Worm (Caenorhabditis elegans) whole organism, late embryonic: ENCODE measurements around the gene srj-40.

Source experiments
- K02D7.2 ChIP-seq: sonication (generic microtip); optimal IDR thresholded peaks from 2 replicates; lab custom pipeline; 2017; ENCODE audit warnings: mild to moderate bottlenecking, missing genetic modification characterization, missing compliant biosample characterization
- K09A11.1 ChIP-seq: sonication (generic microtip); optimal IDR thresholded peaks from 2 replicates; lab custom pipeline; 2017; ENCODE audit warnings: antibody characterized with exemption, mild to moderate bottlenecking, missing genetic modification characterization, missing compliant biosample characterization; ENCODE audit not compliant: insufficient read depth
- Y22D7AL.16 ChIP-seq: sonication (generic microtip); optimal IDR thresholded peaks from 2 replicates; lab custom pipeline; 2016; ENCODE audit warnings: missing genetic modification characterization, missing compliant biosample characterization
- ahr-1 ChIP-seq: sonication (generic microtip); optimal IDR thresholded peaks from 2 replicates; lab custom pipeline; 2016; ENCODE audit warnings: missing genetic modification characterization, missing compliant biosample characterization
- ama-1 ChIP-seq: fragments of 150-350 bp; optimal IDR thresholded peaks from 2 replicates; lab custom pipeline; 2014
- ceh-14 ChIP-seq: sonication (generic microtip); optimal IDR thresholded peaks from 2 replicates; lab custom pipeline; 2016; ENCODE audit warnings: missing genotype, missing genetic modification characterization, missing compliant biosample characterization
- ceh-18 ChIP-seq: sonication (generic microtip); optimal IDR thresholded peaks from 2 replicates; lab custom pipeline; 2016; ENCODE audit warnings: missing genetic modification characterization, missing compliant biosample characterization
- ceh-19 ChIP-seq: fragments of 200-800 bp; sonication (Bioruptor generic); optimal IDR thresholded peaks from 2 replicates; lab custom pipeline; 2018; ENCODE audit warnings: mild to moderate bottlenecking, missing genetic modification characterization, missing compliant biosample characterization
- ceh-30 ChIP-seq: fragments of 150-350 bp; optimal IDR thresholded peaks from 2 replicates; lab custom pipeline; 2014; ENCODE audit warnings: missing biosample characterization, missing genetic modification characterization
- ceh-34 ChIP-seq: sonication (generic microtip); optimal IDR thresholded peaks from 2 replicates; lab custom pipeline; 2016; ENCODE audit warnings: mild to moderate bottlenecking, missing genetic modification characterization, missing compliant biosample characterization
- ceh-48 ChIP-seq: sonication (generic microtip); optimal IDR thresholded peaks from 2 replicates; lab custom pipeline; 2016; ENCODE audit warnings: missing genetic modification characterization, inconsistent platforms, missing compliant biosample characterization
- ceh-6 ChIP-seq: fragments of 200-800 bp; sonication (Bioruptor generic); optimal IDR thresholded peaks from 2 replicates; lab custom pipeline; 2018; ENCODE audit warnings: mild to moderate bottlenecking, missing genetic modification characterization, missing compliant biosample characterization
- ceh-9 ChIP-seq: sonication (generic microtip); optimal IDR thresholded peaks from 2 replicates; lab custom pipeline; 2016; ENCODE audit warnings: mild to moderate bottlenecking, missing genetic modification characterization, inconsistent platforms, missing compliant biosample characterization
- che-1 ChIP-seq: sonication (generic microtip); optimal IDR thresholded peaks from 2 replicates; lab custom pipeline; 2016; ENCODE audit warnings: mild to moderate bottlenecking, missing genetic modification characterization, missing compliant biosample characterization
- dmd-4 ChIP-seq: sonication (generic microtip); optimal IDR thresholded peaks from 2 replicates; lab custom pipeline; 2016; ENCODE audit warnings: borderline replicate concordance, missing genetic modification characterization, missing compliant biosample characterization
- dve-1 ChIP-seq: sonication (generic microtip); optimal IDR thresholded peaks from 2 replicates; lab custom pipeline; 2017; ENCODE audit warnings: antibody characterized with exemption, mild to moderate bottlenecking, missing genetic modification characterization, missing compliant biosample characterization
- elt-2 ChIP-seq: sonication (generic microtip); optimal IDR thresholded peaks from 2 replicates; lab custom pipeline; 2016; ENCODE audit warnings: missing genetic modification reagents, missing genetic modification characterization, missing compliant biosample characterization
- elt-4 ChIP-seq: sonication (generic microtip); optimal IDR thresholded peaks from 2 replicates; lab custom pipeline; 2016; ENCODE audit warnings: missing genetic modification characterization, missing compliant biosample characterization
- ets-4 ChIP-seq: sonication (generic microtip); optimal IDR thresholded peaks from 2 replicates; lab custom pipeline; 2016; ENCODE audit warnings: missing genetic modification characterization, missing compliant biosample characterization
- eyg-1 ChIP-seq: sonication (generic microtip); optimal IDR thresholded peaks from 2 replicates; lab custom pipeline; 2016; ENCODE audit warnings: missing genotype, missing genetic modification characterization, missing compliant biosample characterization
- fax-1 ChIP-seq: sonication (generic microtip); optimal IDR thresholded peaks from 2 replicates; lab custom pipeline; 2016; ENCODE audit warnings: missing genotype, missing genetic modification characterization, missing compliant biosample characterization
- fkh-10 ChIP-seq: fragments of 150-350 bp; optimal IDR thresholded peaks from 2 replicates; lab custom pipeline; 2014; ENCODE audit warnings: missing biosample characterization, missing genetic modification reagents, missing genetic modification characterization
- fkh-6 ChIP-seq: sonication (generic microtip); optimal IDR thresholded peaks from 2 replicates; lab custom pipeline; 2016; ENCODE audit warnings: missing genetic modification characterization, missing compliant biosample characterization
- hlh-13 ChIP-seq: fragments of 200-800 bp; sonication (Bioruptor generic); optimal IDR thresholded peaks from 2 replicates; lab custom pipeline; 2018; ENCODE audit warnings: mild to moderate bottlenecking, missing genetic modification characterization, missing compliant biosample characterization
- hlh-30 ChIP-seq: sonication (generic microtip); optimal IDR thresholded peaks from 2 replicates; lab custom pipeline; 2017; ENCODE audit warnings: antibody characterized with exemption, missing genetic modification characterization, missing compliant biosample characterization; ENCODE audit not compliant: insufficient read depth
- hlh-6 ChIP-seq: sonication (generic microtip); optimal IDR thresholded peaks from 2 replicates; lab custom pipeline; 2016; ENCODE audit warnings: missing genotype, missing genetic modification characterization, missing compliant biosample characterization
- hlh-8 ChIP-seq: sonication (generic microtip); optimal IDR thresholded peaks from 2 replicates; lab custom pipeline; 2016; ENCODE audit warnings: missing genotype, missing genetic modification characterization, missing compliant biosample characterization
- lim-6 ChIP-seq: sonication (generic microtip); optimal IDR thresholded peaks from 2 replicates; lab custom pipeline; 2016; ENCODE audit warnings: missing genetic modification characterization, missing compliant biosample characterization
- lin-11 ChIP-seq: fragments of 200-800 bp; sonication (Bioruptor generic); optimal IDR thresholded peaks from 2 replicates; lab custom pipeline; 2018; ENCODE audit warnings: mild to moderate bottlenecking, missing genetic modification characterization, missing compliant biosample characterization
- nfya-1 ChIP-seq: sonication (generic microtip); optimal IDR thresholded peaks from 2 replicates; lab custom pipeline; 2017; ENCODE audit warnings: missing genetic modification characterization, mild to moderate bottlenecking, missing compliant biosample characterization, antibody characterized with exemption, moderate library complexity
- nhr-11 ChIP-seq: fragments of 150-350 bp; optimal IDR thresholded peaks from 2 replicates; lab custom pipeline; 2014; ENCODE audit warnings: missing biosample characterization, missing genetic modification characterization
- npax-4 ChIP-seq: sonication (generic microtip); optimal IDR thresholded peaks from 2 replicates; lab custom pipeline; 2016; ENCODE audit warnings: missing genetic modification characterization, missing compliant biosample characterization
- odd-2 ChIP-seq: sonication (generic microtip); optimal IDR thresholded peaks from 2 replicates; lab custom pipeline; 2017; ENCODE audit warnings: antibody characterized with exemption, mild to moderate bottlenecking, missing genetic modification characterization, missing compliant biosample characterization
- pag-3 ChIP-seq: sonication (generic microtip); optimal IDR thresholded peaks from 2 replicates; lab custom pipeline; 2016; ENCODE audit warnings: missing compliant biosample characterization, missing genetic modification characterization, borderline replicate concordance
- pha-4 ChIP-seq: fragments of 150-350 bp; optimal IDR thresholded peaks from 2 replicates; lab custom pipeline; 2018; ENCODE audit warnings: missing biosample characterization, missing genetic modification reagents, missing genetic modification characterization
- pros-1 ChIP-seq: fragments of 150-350 bp; optimal IDR thresholded peaks from 2 replicates; lab custom pipeline; 2014; ENCODE audit warnings: missing biosample characterization, missing genetic modification reagents, missing genetic modification characterization
- ref-2 ChIP-seq: sonication (generic microtip); optimal IDR thresholded peaks from 2 replicates; lab custom pipeline; 2016; ENCODE audit warnings: missing genetic modification characterization, missing compliant biosample characterization
- rnt-1 ChIP-seq: sonication (generic microtip); optimal IDR thresholded peaks from 2 replicates; lab custom pipeline; 2016; ENCODE audit warnings: missing genetic modification characterization, missing compliant biosample characterization
- sdc-2 ChIP-seq: sonication (generic microtip); optimal IDR thresholded peaks from 2 replicates; lab custom pipeline; 2016; ENCODE audit warnings: missing genotype, missing genetic modification characterization, missing compliant biosample characterization
- sox-4 ChIP-seq: sonication (generic microtip); optimal IDR thresholded peaks from 2 replicates; lab custom pipeline; 2017; ENCODE audit warnings: mild to moderate bottlenecking, missing genetic modification characterization, inconsistent platforms, missing compliant biosample characterization
- tbx-2 ChIP-seq: sonication (generic microtip); optimal IDR thresholded peaks from 2 replicates; lab custom pipeline; 2016; ENCODE audit warnings: missing genetic modification characterization, missing compliant biosample characterization
- tbx-7 ChIP-seq: sonication (generic microtip); optimal IDR thresholded peaks from 2 replicates; lab custom pipeline; 2016; ENCODE audit warnings: missing genotype, missing genetic modification characterization, missing compliant biosample characterization
- ttx-3 ChIP-seq: sonication (generic microtip); optimal IDR thresholded peaks from 2 replicates; lab custom pipeline; 2016; ENCODE audit warnings: missing genetic modification reagents, missing genetic modification characterization, missing compliant biosample characterization
- unc-42 ChIP-seq: sonication (generic microtip); optimal IDR thresholded peaks from 2 replicates; lab custom pipeline; 2016; ENCODE audit warnings: missing genotype, missing genetic modification characterization, missing compliant biosample characterization
- unc-55 ChIP-seq: sonication (generic microtip); optimal IDR thresholded peaks from 2 replicates; lab custom pipeline; 2017; ENCODE audit warnings: missing biosample characterization, missing genetic modification reagents, missing genetic modification characterization
- zip-5 ChIP-seq: sonication (generic microtip); optimal IDR thresholded peaks from 2 replicates; lab custom pipeline; 2016; ENCODE audit warnings: missing genetic modification characterization, missing compliant biosample characterization
- ztf-16 ChIP-seq: sonication (generic microtip); optimal IDR thresholded peaks from 2 replicates; lab custom pipeline; 2017; ENCODE audit warnings: missing genetic modification characterization, missing compliant biosample characterization

The srj-40 gene

ce11 chrV:4131471-4131939 lies 29.8 kb downstream of the srj-40 start, which contains the start of gene nhr-57:
Gene nhr-57 (plus strand): TSS chrV:4131889.
- TF ChIP-seq ceh-18 (tag; lab: Kevin White, UChicago) (no peak), dve-1 (tag; lab: Kevin White, UChicago) (peak; percentile 19)
- TF ChIP-seq, all 69 proteins: peak for 1

- TF ChIP-seq ref-2 (tag; lab: Kevin White, UChicago), result no peak
These were observed 33.1 kb downstream of the srj-40 start, which contains the start of gene lgc-1 for ce11 chrV:4134728-4135127. Gene lgc-1 (plus strand): TSS chrV:4135028.

- TF ChIP-seq npax-4 (no peak), ttx-3 (tag; lab: Kevin White, UChicago) (no peak), ahr-1 (tag; lab: Kevin White, UChicago) (no peak), sox-4 (no peak), fax-1 (tag; lab: Kevin White, UChicago) (no peak), ceh-48 (no peak), elt-2 (no peak), unc-42 (tag; lab: Kevin White, UChicago) (no peak), hlh-8 (tag; lab: Kevin White, UChicago) (no peak), che-1 (no peak), zip-5 (tag; lab: Kevin White, UChicago) (no peak), Y22D7AL.16 (tag; lab: Kevin White, UChicago) (no peak)
- TF ChIP-seq, all 69 proteins: peak for 0
These were observed 37.0 kb downstream of the srj-40 start, which contains the start of gene lgc-29 for ce11 chrV:4138688-4139087. Gene lgc-29 (plus strand): TSS chrV:4138988.

ce11 chrV:4143034-4143433 lies 41.4 kb downstream of the srj-40 start:
- TF ChIP-seq sdc-2 (tag; lab: Kevin White, UChicago) (no peak), hlh-13 (GFP tag; lab: Kevin White, UChicago) (no peak), lin-11 (tag; lab: Kevin White, UChicago) (no peak), npax-4 (no peak), hlh-6 (tag; lab: Kevin White, UChicago) (no peak), ama-1 (lab: Kevin White, UChicago) (no peak), ceh-30 (no peak), unc-55 (GFP tag; lab: Kevin White, UChicago) (peak; percentile 21), dmd-4 (tag; lab: Kevin White, UChicago) (no peak), ceh-19 (GFP tag; lab: Kevin White, UChicago) (no peak), tbx-7 (tag; lab: Kevin White, UChicago) (no peak), ahr-1 (tag; lab: Kevin White, UChicago) (no peak), ceh-6 (GFP tag; lab: Kevin White, UChicago) (no peak), hlh-30 (peak; percentile 96), odd-2 (tag; lab: Kevin White, UChicago) (no peak), ref-2 (tag; lab: Kevin White, UChicago) (no peak), tbx-2 (tag; lab: Kevin White, UChicago) (no peak), fkh-10 (no peak), nhr-11 (tag; lab: Kevin White, UChicago) (no peak), pha-4 (no peak), K02D7.2 (tag; lab: Kevin White, UChicago) (no peak), K09A11.1 (tag; lab: Kevin White, UChicago) (no peak), elt-4 (tag; lab: Kevin White, UChicago) (no peak), fkh-6 (tag; lab: Kevin White, UChicago) (no peak), pag-3 (tag; lab: Kevin White, UChicago) (no peak), rnt-1 (no peak), ceh-48 (peak; percentile 33), ceh-18 (tag; lab: Kevin White, UChicago) (no peak), ets-4 (no peak), ceh-9 (tag; lab: Kevin White, UChicago) (no peak), pros-1 (no peak), nfya-1 (peak; percentile 42), ztf-16 (tag; lab: Kevin White, UChicago) (no peak), dve-1 (tag; lab: Kevin White, UChicago) (no peak), ceh-14 (tag; lab: Kevin White, UChicago) (no peak), ceh-34 (no peak), eyg-1 (tag; lab: Kevin White, UChicago) (no peak), lim-6 (tag; lab: Kevin White, UChicago) (no peak)
